Fruit fly (Drosophila melanogaster): ENCODE data around the gene CG12111.

CG12111 gene

DNA sequence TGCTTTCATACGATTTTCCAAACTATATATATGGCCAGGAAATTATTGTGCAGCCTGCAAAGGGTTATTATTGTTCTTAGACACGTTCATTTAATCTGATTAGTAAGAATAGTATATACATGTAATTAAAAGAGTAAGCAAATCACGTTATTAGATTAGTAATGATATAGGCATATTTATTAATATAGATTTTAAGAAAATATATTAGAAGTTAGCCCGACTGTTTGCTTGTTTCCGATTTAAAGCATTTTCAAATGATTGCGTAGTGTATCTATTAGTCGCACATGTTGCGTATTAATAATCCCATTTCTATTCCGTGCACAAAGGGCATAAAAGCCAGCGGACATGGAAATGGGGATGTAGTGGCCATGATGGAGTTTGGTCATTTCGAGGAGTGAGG, 8.3 kb upstream of the CG12111 start:
- TF ChIP-seq Hr96 (GFP tag; optimal IDR thresholded peaks at IDR 0.05) (no peak), kay (GFP tag; ENCODE audit: borderline replicate concordance) (no peak), Clk (GFP tag; optimal IDR thresholded peaks at IDR 0.05) (no peak), CG12768 (GFP tag; optimal IDR thresholded peaks at IDR 0.05) (no peak), tj (GFP tag; optimal IDR thresholded peaks at IDR 0.05) (no peak), CG1620 (GFP tag; optimal IDR thresholded peaks at IDR 0.05) (no peak), CG11617 (GFP tag; optimal IDR thresholded peaks at IDR 0.05) (no peak), bab1 (GFP tag; optimal IDR thresholded peaks at IDR 0.05) (no peak)

DNA sequence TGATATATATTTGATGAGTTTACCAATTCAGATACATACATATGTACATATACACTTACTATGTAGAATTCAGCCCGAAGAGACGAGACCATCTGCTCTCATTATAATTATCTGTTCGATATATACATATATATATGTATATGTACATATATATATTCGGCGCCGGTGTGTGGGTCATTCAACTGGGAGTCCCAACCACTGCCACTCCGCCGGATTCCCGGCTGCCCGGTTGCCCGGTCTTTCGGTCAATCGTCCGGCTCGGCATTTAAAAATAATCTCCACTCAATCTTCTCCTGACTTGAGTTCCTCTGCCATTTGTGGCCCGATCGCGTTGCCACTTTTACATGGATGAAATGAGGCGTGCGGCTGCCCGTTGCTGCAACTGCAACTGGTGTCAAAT, 5.9 kb upstream of the CG12111 start:
- TF ChIP-seq kay (GFP tag; ENCODE audit: borderline replicate concordance) (no peak), CG1620 (GFP tag; optimal IDR thresholded peaks at IDR 0.05) (no peak), CG7101 (tag; optimal IDR thresholded peaks at IDR 0.05) (no peak), CG7045 (GFP tag; optimal IDR thresholded peaks at IDR 0.05) (no peak), tj (GFP tag; optimal IDR thresholded peaks at IDR 0.05) (no peak), CG33017 (tag; optimal IDR thresholded peaks at IDR 0.05) (no peak), bab1 (GFP tag; optimal IDR thresholded peaks at IDR 0.05) (no peak), Clk (GFP tag; optimal IDR thresholded peaks at IDR 0.05) (no peak), cnc (optimal IDR thresholded peaks at IDR 0.05) (no peak), CG14711 (tag; optimal IDR thresholded peaks at IDR 0.05) (no peak), CG11617 (GFP tag; optimal IDR thresholded peaks at IDR 0.05) (no peak), Mnt (GFP tag; optimal IDR thresholded peaks at IDR 0.05) (no peak), cic (GFP tag; optimal IDR thresholded peaks at IDR 0.05) (no peak), Crg-1 (GFP tag; optimal IDR thresholded peaks at IDR 0.05) (no peak), ovo (GFP tag; optimal IDR thresholded peaks at IDR 0.05) (no peak), CG12768 (GFP tag; optimal IDR thresholded peaks at IDR 0.05) (no peak)

DNA sequence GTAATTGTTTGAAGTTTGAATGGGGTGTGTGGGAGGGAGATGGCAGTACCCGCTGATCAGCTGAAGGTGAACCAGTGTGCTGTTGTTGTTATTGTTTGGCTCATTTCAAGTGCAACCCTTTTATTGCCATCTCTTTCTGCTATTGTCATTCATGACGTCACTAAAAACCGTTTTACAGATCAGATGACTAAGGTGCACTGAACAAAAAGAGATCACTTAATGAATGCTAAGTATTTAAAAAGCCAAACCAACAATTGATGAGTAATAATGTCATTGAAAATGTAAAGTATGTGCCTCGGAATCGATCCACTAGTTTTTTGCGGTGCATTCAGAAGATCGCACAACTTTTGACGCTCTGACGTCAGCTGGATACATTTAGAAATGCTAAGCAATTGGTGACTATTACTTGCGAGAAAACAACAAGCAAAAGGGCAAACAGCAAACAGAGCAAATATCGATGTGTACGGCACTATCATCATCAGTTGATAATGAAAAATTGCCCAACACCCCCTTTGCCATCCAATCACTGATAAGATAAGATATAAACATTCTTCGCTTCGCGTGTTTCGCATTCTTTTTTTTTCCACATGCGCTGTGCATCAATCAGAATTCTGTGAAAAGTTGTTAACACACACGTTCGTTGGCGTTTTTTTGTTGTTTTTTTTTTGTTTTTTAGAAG, 4.1 kb upstream of the CG12111 start:
- TF ChIP-seq ovo (GFP tag; optimal IDR thresholded peaks at IDR 0.05), result peak; percentile 26
- TF ChIP-seq tj (GFP tag; optimal IDR thresholded peaks at IDR 0.05), result peak; percentile 35
- peak; percentile 10 for TF ChIP-seq toe (GFP tag; optimal IDR thresholded peaks at IDR 0.05)
- peak; percentile 71 for TF ChIP-seq CG14711 (tag; optimal IDR thresholded peaks at IDR 0.05)
- peak; percentile 71 for TF ChIP-seq CG33017 (tag; optimal IDR thresholded peaks at IDR 0.05)
- no peak for TF ChIP-seq Hr96 (GFP tag; optimal IDR thresholded peaks at IDR 0.05)
- peak; percentile 14 for TF ChIP-seq Mnt (GFP tag; optimal IDR thresholded peaks at IDR 0.05)
- TF ChIP-seq kay (GFP tag; ENCODE audit: borderline replicate concordance), result peak; percentile 93
- TF ChIP-seq CG7101 (tag; optimal IDR thresholded peaks at IDR 0.05), result peak; percentile 82
- peak; percentile 32 for TF ChIP-seq pad (GFP tag; optimal IDR thresholded peaks at IDR 0.05)
- no peak for TF ChIP-seq cic (GFP tag; optimal IDR thresholded peaks at IDR 0.05)
- no peak for TF ChIP-seq CG7045 (GFP tag; optimal IDR thresholded peaks at IDR 0.05)
- TF ChIP-seq bab1 (GFP tag; optimal IDR thresholded peaks at IDR 0.05), result peak; percentile 67
- peak; percentile 25 for TF ChIP-seq CG1620 (GFP tag; optimal IDR thresholded peaks at IDR 0.05)
- TF ChIP-seq Clk (GFP tag; optimal IDR thresholded peaks at IDR 0.05), result peak; percentile 44
- TF ChIP-seq CG12768 (GFP tag; optimal IDR thresholded peaks at IDR 0.05), result no peak
- TF ChIP-seq cnc (optimal IDR thresholded peaks at IDR 0.05), result no peak
- peak; percentile 43 for TF ChIP-seq CG5204 (GFP tag; optimal IDR thresholded peaks at IDR 0.05)
- peak; percentile 52 for TF ChIP-seq CG11617 (GFP tag; optimal IDR thresholded peaks at IDR 0.05)
- TF ChIP-seq Crg-1 (GFP tag; optimal IDR thresholded peaks at IDR 0.05), result no peak

DNA sequence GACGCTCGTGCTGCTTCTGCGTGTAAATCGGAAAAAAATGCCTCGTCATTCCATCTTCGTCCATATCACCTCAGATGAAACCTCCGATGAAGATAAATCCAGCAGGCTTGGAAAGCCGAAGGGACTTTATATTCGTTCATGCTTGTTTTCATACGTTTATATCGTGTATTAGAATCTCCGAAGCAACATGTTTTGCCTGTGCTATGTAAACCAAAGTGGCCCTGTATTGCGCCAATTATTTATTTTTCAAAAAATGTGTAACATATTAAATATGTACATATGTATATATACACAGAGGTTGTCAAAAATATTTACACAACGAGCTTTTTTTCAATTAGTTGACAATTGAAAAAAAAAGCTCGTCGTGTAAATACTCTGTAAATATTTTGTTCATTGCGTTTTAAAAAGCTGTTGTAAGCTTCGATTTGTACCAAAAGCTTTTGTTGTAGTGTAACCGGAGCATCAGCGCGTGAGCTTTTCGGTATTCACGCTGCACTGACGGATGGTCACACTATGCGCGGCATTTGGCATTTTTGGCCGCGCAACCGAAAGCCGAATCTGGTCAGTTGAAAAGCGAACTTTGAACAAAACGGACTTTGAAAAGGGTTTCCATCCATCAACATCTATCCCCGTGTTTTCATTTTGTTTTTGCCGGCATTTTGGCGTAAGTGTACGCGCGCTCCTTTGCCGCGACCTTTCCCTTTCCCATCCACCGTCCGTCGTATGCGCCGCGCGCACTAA, 3.2 kb upstream of the CG12111 start, which contains the start of gene CG12065:
Gene CG12065 (plus strand): TSS at position 563 of the 741 bp plus-strand sequence.
- TF ChIP-seq kay (GFP tag; ENCODE audit: borderline replicate concordance) (no peak), CG14711 (tag; optimal IDR thresholded peaks at IDR 0.05) (peak; percentile 12), CG7101 (tag; optimal IDR thresholded peaks at IDR 0.05) (no peak), CG7045 (GFP tag; optimal IDR thresholded peaks at IDR 0.05) (no peak), CG12768 (GFP tag; optimal IDR thresholded peaks at IDR 0.05) (peak; percentile 23), Clk (GFP tag; optimal IDR thresholded peaks at IDR 0.05) (no peak), tj (GFP tag; optimal IDR thresholded peaks at IDR 0.05) (no peak), ovo (GFP tag; optimal IDR thresholded peaks at IDR 0.05) (no peak), CG1620 (GFP tag; optimal IDR thresholded peaks at IDR 0.05) (peak; percentile 16), Hr96 (GFP tag; optimal IDR thresholded peaks at IDR 0.05) (no peak), toe (GFP tag; optimal IDR thresholded peaks at IDR 0.05) (no peak), CG33017 (tag; optimal IDR thresholded peaks at IDR 0.05) (peak; percentile 10), Mnt (GFP tag; optimal IDR thresholded peaks at IDR 0.05) (peak; percentile 39), Crg-1 (GFP tag; optimal IDR thresholded peaks at IDR 0.05) (no peak), CG5204 (GFP tag; optimal IDR thresholded peaks at IDR 0.05) (no peak), pad (GFP tag; optimal IDR thresholded peaks at IDR 0.05) (no peak), bab1 (GFP tag; optimal IDR thresholded peaks at IDR 0.05) (peak; percentile 87), cic (GFP tag; optimal IDR thresholded peaks at IDR 0.05) (peak; percentile 52), cnc (optimal IDR thresholded peaks at IDR 0.05) (peak in 1 of 2 experiments; percentile 31), CG11617 (GFP tag; optimal IDR thresholded peaks at IDR 0.05) (no peak)

DNA sequence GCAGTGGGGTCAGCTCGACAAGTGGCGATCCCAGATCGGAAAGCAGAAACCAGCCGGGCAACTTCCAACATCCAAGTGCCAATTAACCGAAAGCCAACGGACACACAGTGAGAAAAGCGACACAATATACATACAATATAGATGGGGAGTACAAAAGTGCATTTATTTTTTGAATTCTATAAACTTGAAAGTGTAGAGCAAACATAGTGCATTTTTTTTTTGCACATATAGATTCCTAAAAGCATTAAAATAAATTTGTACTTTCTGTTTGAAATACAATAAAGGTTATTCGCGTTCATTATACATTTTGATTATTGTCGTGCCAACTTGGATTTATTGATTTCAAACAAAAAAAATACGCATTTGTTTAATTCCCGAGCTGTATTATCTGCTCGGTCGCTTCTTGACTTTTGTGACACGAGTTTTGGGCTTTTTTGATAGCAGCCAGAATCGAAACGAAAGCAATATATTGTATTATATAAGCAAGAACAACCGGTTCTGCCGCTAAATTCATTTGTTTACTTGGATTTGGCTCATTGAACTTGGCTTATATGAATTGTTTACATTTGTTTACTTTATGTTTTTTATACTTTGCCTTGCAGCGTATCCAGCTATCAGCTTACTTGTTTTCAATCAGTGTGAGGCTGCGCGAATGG, 2.3 kb upstream of the CG12111 start, which contains the start of gene spirit:
Gene spirit (minus strand): TSS at position 655 of the 656 bp plus-strand sequence.
- TF ChIP-seq kay (GFP tag; ENCODE audit: borderline replicate concordance) (peak; percentile 47), cnc (optimal IDR thresholded peaks at IDR 0.05) (no peak)

Data from whole organism, adult.